Fruit fly (Drosophila melanogaster): ENCODE measurements around the gene Grl62b.

Grl62b gene

DNA sequence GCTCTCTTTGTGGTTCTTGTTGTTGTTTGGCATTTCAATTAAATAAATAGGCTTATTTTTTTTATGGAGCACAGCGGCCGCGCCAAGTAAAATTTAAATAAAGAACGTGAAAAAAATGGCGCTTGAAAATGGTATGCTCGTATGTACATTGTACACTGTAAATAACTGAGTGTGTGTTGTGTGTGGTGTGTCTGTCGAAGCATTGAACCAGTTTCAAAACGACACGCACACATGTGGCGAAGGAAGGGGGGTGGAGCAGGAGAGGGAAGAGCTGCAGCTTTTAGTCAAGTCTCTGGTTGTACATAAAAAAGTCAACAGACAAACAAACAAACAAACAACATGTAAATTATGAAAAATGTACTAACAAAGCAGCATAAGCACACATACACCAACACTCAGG, 18.5 kb downstream of the Grl62b start (continued):
- no peak for TF ChIP-seq CG2202 (tag; optimal IDR thresholded peaks at IDR 0.05)
- TF ChIP-seq fu2 (GFP tag; optimal IDR thresholded peaks at IDR 0.05): no peak
- TF ChIP-seq CG14014 (GFP tag; IDR thresholded peaks at IDR 0.05): 0 out of 2 replicates have a peak, but pooled peaks have one; percentile 26
- TF ChIP-seq E2f1 (GFP tag; IDR thresholded peaks at IDR 0.05): no peak
- no peak for TF ChIP-seq tgo (GFP tag; IDR thresholded peaks at IDR 0.05)
- TF ChIP-seq CG1603 (tag; optimal IDR thresholded peaks at IDR 0.05): peak; percentile 49
- no peak for TF ChIP-seq ab (GFP tag; optimal IDR thresholded peaks at IDR 0.05)
- peak; percentile 18 for TF ChIP-seq sens (GFP tag)
- TF ChIP-seq onecut (GFP tag; IDR thresholded peaks at IDR 0.05): 0 out of 2 replicates have a peak, but pooled peaks have one; percentile 15
- peak; percentile 28 for TF ChIP-seq PHDP (tag; optimal IDR thresholded peaks at IDR 0.05)
- TF ChIP-seq Bteb2 (GFP tag; optimal IDR thresholded peaks at IDR 0.05): no peak
- no peak for TF ChIP-seq yki (optimal IDR thresholded peaks at IDR 0.05)
- TF ChIP-seq CoRest (tag; optimal IDR thresholded peaks at IDR 0.05): peak; percentile 13
- no peak for TF ChIP-seq CG9727 (GFP tag; optimal IDR thresholded peaks at IDR 0.05)
- 0 out of 2 replicates have a peak, but pooled peaks have one; percentile 4 for TF ChIP-seq Rfx (GFP tag; IDR thresholded peaks at IDR 0.05)
- TF ChIP-seq CG16863 (GFP tag; optimal IDR thresholded peaks at IDR 0.05): peak; percentile 22
- no peak for TF ChIP-seq Hr78 (GFP tag; optimal IDR thresholded peaks at IDR 0.05)

DNA sequence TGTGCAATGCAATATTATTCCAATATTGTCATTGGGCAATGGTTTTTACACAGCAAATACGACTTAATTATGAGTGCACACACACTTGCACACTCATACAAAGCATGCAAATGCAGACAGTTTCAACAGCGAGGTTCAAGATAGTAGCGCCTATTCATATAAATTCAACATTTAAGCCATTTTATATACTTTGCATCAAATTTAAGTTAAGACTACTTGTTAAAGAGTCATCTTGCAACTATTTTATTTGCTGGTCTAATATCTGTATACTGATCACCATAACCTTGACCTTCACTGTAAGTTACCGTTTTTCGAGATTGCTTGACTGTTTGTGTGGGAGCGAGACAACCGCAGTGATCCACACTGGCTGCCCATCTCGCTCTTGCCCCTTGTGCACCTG, 37.8 kb downstream of the Grl62b start:
- TF ChIP-seq ttk (GFP tag; IDR thresholded peaks at IDR 0.05): 0 out of 2 replicates have a peak, but pooled peaks have one; percentile 9
- no peak for TF ChIP-seq insv (GFP tag; optimal IDR thresholded peaks at IDR 0.05)
- no peak for TF ChIP-seq Ptx1 (GFP tag; IDR thresholded peaks at IDR 0.05)
- peak; percentile 42 for TF ChIP-seq Ets65A (GFP tag)
- 0 out of 2 replicates have a peak, but pooled peaks have one; percentile 27 for TF ChIP-seq CG11696 (GFP tag; IDR thresholded peaks at IDR 0.05)

DNA sequence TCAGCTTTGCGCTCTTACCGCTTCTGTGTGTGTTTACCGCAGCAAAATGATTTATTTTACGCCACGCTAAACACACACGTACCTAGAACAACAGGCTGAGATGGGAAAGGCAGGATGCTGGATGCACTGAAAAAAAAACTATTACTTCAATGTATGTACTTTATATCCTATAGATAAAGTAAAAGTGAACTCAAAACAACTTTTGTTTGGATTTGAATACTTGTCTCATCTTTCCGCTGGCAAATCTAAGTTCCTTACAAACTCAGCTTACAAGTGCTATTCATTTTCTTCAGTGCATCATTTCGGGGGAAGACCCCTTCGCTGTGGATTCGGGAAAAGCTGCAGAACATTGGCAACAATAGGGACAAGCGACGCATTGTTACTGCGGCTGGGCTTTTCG, 46.4 kb downstream of the Grl62b start:
- TF ChIP-seq CG14667 (GFP tag; IDR thresholded peaks at IDR 0.05) (no peak), vvl (GFP tag; IDR thresholded peaks at IDR 0.05) (peak; percentile 43; the same call in 1 of the 2 replicates), Camta (GFP tag; optimal IDR thresholded peaks at IDR 0.05) (no peak), unpg (GFP tag; optimal IDR thresholded peaks at IDR 0.05) (peak; percentile 7), CG33557 (GFP tag; optimal IDR thresholded peaks at IDR 0.05) (no peak), CG8388 (GFP tag; optimal IDR thresholded peaks at IDR 0.05) (no peak), CG42726 (GFP tag; IDR thresholded peaks at IDR 0.05; ENCODE audit: partially characterized antibody) (no peak), pzg (GFP tag; optimal IDR thresholded peaks at IDR 0.05) (no peak), CG9876 (GFP tag; optimal IDR thresholded peaks at IDR 0.05) (no peak), Ptx1 (GFP tag; IDR thresholded peaks at IDR 0.05) (peak; percentile 52), gro (GFP tag; optimal IDR thresholded peaks at IDR 0.05) (no peak), Poxn (GFP tag; IDR thresholded peaks at IDR 0.05) (no peak), Fer3 (tag; optimal IDR thresholded peaks at IDR 0.05) (peak; percentile 20), sim (GFP tag; IDR thresholded peaks at IDR 0.05) (no peak), CG8924 (tag; optimal IDR thresholded peaks at IDR 0.05) (no peak), dm (GFP tag; optimal IDR thresholded peaks at IDR 0.05) (no peak), sob (GFP tag; IDR thresholded peaks at IDR 0.05) (peak; percentile 47; the same call in 1 of the 2 replicates), zfh2 (GFP tag; optimal IDR thresholded peaks at IDR 0.05) (peak; percentile 0), gsb-n (tag; optimal IDR thresholded peaks at IDR 0.05) (no peak), CG12104 (GFP tag; optimal IDR thresholded peaks at IDR 0.05) (no peak), CG2202 (tag; optimal IDR thresholded peaks at IDR 0.05) (no peak), CG4820 (GFP tag; optimal IDR thresholded peaks at IDR 0.05) (no peak), Hmx (GFP tag; optimal IDR thresholded peaks at IDR 0.05) (no peak), wdn (GFP tag; IDR thresholded peaks at IDR 0.05) (no peak), CG7928 (GFP tag; optimal IDR thresholded peaks at IDR 0.05) (no peak), CG16815 (GFP tag; optimal IDR thresholded peaks at IDR 0.05) (no peak), grn (GFP tag; optimal IDR thresholded peaks at IDR 0.05) (no peak), wek (GFP tag; optimal IDR thresholded peaks at IDR 0.05) (no peak), CG2116 (GFP tag; optimal IDR thresholded peaks at IDR 0.05) (no peak), CG3281 (GFP tag; optimal IDR thresholded peaks at IDR 0.05) (no peak), psq (GFP tag; optimal IDR thresholded peaks at IDR 0.05) (no peak)

All from whole organism, embryonic.